Fruit fly (Drosophila melanogaster) whole organism, adult: Measurements from ENCODE around the gene frma.

Experiments
- CG11617 ChIP-seq: fragments of 200-800 bp; sonication (Bioruptor generic); optimal IDR thresholded peaks from 2 replicates; lab custom pipeline; 2017; ENCODE audit warnings: mild to moderate bottlenecking, missing biosample characterization, missing genetic modification reagents, missing genetic modification characterization
- CG33017 ChIP-seq: fragments of 200-800 bp; sonication (Bioruptor generic); optimal IDR thresholded peaks from 2 replicates; lab custom pipeline; 2018; ENCODE audit warnings: missing biosample characterization, mild to moderate bottlenecking, missing genetic modification characterization, moderate library complexity
- CG5204 ChIP-seq: fragments of 200-800 bp; sonication (Bioruptor generic); optimal IDR thresholded peaks from 2 replicates; lab custom pipeline; 2016; ENCODE audit warnings: missing biosample characterization, missing genetic modification characterization
- CG7101 ChIP-seq: fragments of 200-800 bp; sonication (Bioruptor generic); optimal IDR thresholded peaks from 2 replicates; lab custom pipeline; 2018; ENCODE audit warnings: missing biosample characterization, mild to moderate bottlenecking, missing genetic modification characterization, moderate library complexity
- Clk ChIP-seq: fragments of 200-800 bp; sonication (Bioruptor generic); optimal IDR thresholded peaks from 2 replicates; lab custom pipeline; 2017; ENCODE audit warnings: missing biosample characterization, missing genetic modification characterization
- Mnt ChIP-seq: fragments of 200-800 bp; sonication (Bioruptor generic); optimal IDR thresholded peaks from 2 replicates; lab custom pipeline; 2016; ENCODE audit warnings: missing biosample characterization, mild to moderate bottlenecking, missing genetic modification characterization
- ovo ChIP-seq: fragments of 200-800 bp; sonication (Bioruptor generic); optimal IDR thresholded peaks from 2 replicates; lab custom pipeline; 2016; ENCODE audit warnings: missing biosample characterization, missing genetic modification characterization
- pad ChIP-seq: fragments of 200-800 bp; sonication (Bioruptor generic); optimal IDR thresholded peaks from 3 replicates; lab custom pipeline; 2017; ENCODE audit warnings: missing biosample characterization, missing genetic modification characterization, mild to moderate bottlenecking, moderate library complexity, missing genetic modification reagents
- tj ChIP-seq: fragments of 200-800 bp; sonication (Bioruptor generic); optimal IDR thresholded peaks from 3 replicates; lab custom pipeline; 2017; ENCODE audit warnings: missing biosample characterization, mild to moderate bottlenecking, missing genetic modification characterization, moderate library complexity
- toe ChIP-seq: fragments of 200-800 bp; sonication (Bioruptor generic); optimal IDR thresholded peaks from 2 replicates; lab custom pipeline; 2016; ENCODE audit warnings: missing biosample characterization, missing genetic modification characterization

DNA sequence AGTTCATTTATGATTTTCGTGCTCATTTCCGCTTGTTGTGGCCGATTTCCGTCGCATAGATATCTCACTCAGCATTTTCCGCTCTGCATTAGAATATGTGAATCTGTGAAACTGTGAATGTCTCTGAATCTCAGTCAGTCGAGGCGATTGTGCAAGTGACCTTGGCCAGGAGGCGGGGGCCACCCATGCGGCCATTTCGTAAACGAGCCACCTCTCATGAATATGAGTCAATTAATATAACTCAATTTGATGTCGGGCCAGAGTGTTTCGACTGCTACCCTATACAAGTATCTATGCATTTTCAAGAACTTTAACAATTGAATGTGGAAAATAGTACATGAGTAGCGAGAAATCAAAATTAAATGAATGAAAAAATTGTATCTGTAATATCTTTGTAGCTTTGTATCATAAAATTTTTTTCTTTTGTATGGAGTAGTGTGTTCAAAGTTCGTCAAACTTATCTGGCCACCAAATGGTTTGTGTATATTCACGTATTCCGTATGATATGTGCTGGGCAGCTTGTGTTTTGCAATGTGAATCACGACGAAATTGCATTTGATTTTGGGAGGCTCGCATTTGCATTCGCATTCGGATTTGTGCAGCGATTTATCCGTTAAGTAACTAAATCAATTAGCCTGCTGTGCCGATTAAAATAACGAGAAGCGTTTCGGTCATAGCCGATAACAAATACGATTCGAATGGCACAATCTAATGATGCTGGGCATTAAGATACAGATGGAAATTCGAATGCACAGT lies 20.2 kb upstream of the frma start, which contains the start of gene CG12730:
- TF ChIP-seq Clk (GFP tag; lab: Kevin White, UChicago) (no peak), Mnt (no peak), CG5204 (no peak), pad (GFP tag; lab: Kevin White, UChicago) (no peak), toe (GFP tag; lab: Kevin White, UChicago) (no peak), CG7101 (tag; lab: Kevin White, UChicago) (no peak), tj (GFP tag; lab: Kevin White, UChicago) (no peak), ovo (no peak), CG33017 (no peak), CG11617 (GFP tag; lab: Kevin White, UChicago) (no peak)
